Comparison of ENCODE assay signal across 1 worm cellular context in the genomic region with DNA sequence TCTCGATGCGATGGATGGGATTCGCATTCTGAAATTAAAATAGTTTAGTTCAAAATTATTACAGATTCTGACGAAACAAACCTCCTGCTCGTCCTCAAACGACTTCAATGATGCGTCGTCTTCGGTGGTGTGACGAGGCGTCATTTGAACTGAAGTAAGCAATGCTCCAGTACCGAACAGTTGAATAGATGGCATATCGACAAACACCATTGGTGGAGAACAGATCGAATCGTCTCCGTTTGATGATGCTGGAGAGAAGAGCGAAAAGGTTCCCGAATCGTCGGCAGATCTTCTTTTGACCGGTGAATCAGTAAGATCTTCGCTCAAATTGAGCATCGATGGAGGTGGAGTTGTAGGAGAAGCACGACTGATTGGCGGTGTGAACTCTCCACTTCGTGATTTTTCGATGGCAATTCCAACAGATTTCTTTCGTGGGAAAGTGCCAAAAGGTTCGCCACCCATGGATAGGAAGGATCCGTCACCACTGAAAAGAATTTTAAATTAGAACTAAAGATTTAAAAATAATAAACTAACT.
A peak's percentile ranks its signal among the peaks of the same experiment; 100 is the strongest.
TF ChIP-seq lines count a peak whose summit lies in the region.

No protein-coding gene starts in this region.

TF ChIP-seq in whole organism, L4 larva, 104 proteins besides CTCF, POLR2A, EP300 and RAD21 (continued from another document):
- 0 out of 2 replicates have a peak, but pooled peaks have one; percentile 5 for TF ChIP-seq ZK337.2 (GFP tag; IDR thresholded peaks at IDR 0.05; lab: Robert Waterston, UW)
- no peak for TF ChIP-seq ctbp-1 (GFP tag; IDR thresholded peaks at IDR 0.05; lab: Robert Waterston, UW)
- TF ChIP-seq D1046.2 (GFP tag; IDR thresholded peaks at IDR 0.05; lab: Robert Waterston, UW): peak; percentile 10; the same call in 1 of the 2 replicates
- no peak for TF ChIP-seq nhr-42 (GFP tag; IDR thresholded peaks at IDR 0.05; lab: Robert Waterston, UW)
- no peak for TF ChIP-seq mxl-2 (GFP tag; conservative IDR thresholded peaks at IDR 0.05; lab: Robert Waterston, UW)
- 0 out of 2 replicates have a peak, but pooled peaks have one; percentile 38 for TF ChIP-seq Y75B8A.6 (GFP tag; IDR thresholded peaks at IDR 0.05; lab: Robert Waterston, UW)
- TF ChIP-seq tag-97 (GFP tag; IDR thresholded peaks at IDR 0.05; lab: Robert Waterston, UW): no peak
- no peak for TF ChIP-seq ceh-62 (tag; optimal IDR thresholded peaks at IDR 0.05; lab: Kevin White, UChicago)
- peak in 1 of 2 experiments; percentile 74 for TF ChIP-seq unc-62 (GFP tag; optimal IDR thresholded peaks at IDR 0.05 in 1 of 2; lab: Kevin White, UChicago)
- TF ChIP-seq unc-62 (tag; optimal IDR thresholded peaks at IDR 0.05; lab: Kevin White, UChicago): no peak
- TF ChIP-seq lim-7 (GFP tag; IDR thresholded peaks at IDR 0.05; lab: Robert Waterston, UW): peak; percentile 2; the same call in 1 of the 2 replicates
- peak; percentile 25 for TF ChIP-seq duxl-1 (tag; optimal IDR thresholded peaks at IDR 0.05; lab: Kevin White, UChicago; ENCODE audit: poor library complexity)
- TF ChIP-seq pha-4 (GFP tag; IDR thresholded peaks at IDR 0.05; lab: Robert Waterston, UW): peak; percentile 56
- TF ChIP-seq pha-4 (tag; optimal IDR thresholded peaks at IDR 0.05; lab: Kevin White, UChicago): no peak
- no peak for TF ChIP-seq daf-12 (tag; optimal IDR thresholded peaks at IDR 0.05; lab: Kevin White, UChicago)
- peak; percentile 38; the same call in 1 of the 2 replicates for TF ChIP-seq set-16 (GFP tag; IDR thresholded peaks at IDR 0.05; lab: Robert Waterston, UW)
- no peak for TF ChIP-seq sdz-12 (GFP tag; optimal IDR thresholded peaks at IDR 0.05; lab: Kevin White, UChicago)
- no peak for TF ChIP-seq lin-39 (tag; optimal IDR thresholded peaks at IDR 0.05; lab: Kevin White, UChicago)
- TF ChIP-seq nhr-6 (tag; optimal IDR thresholded peaks at IDR 0.05; lab: Kevin White, UChicago): no peak
- no peak for TF ChIP-seq unc-39 (tag; optimal IDR thresholded peaks at IDR 0.05; lab: Kevin White, UChicago)
- no peak for TF ChIP-seq ztf-11 (tag; optimal IDR thresholded peaks at IDR 0.05; lab: Kevin White, UChicago)
